Fruit fly (Drosophila melanogaster) whole organism, embryonic: ENCODE data around the gene Tom70.

ENCODE experiments used
- Adf1 ChIP-seq: fragments of 200-800 bp; sonication (Bioruptor generic); IDR thresholded peaks from 2 replicates; pipeline ENCODE4 v1.3.6; 2022; ENCODE audit warnings: missing biosample characterization, missing genetic modification characterization
- Awh ChIP-seq: fragments of 200-800 bp; sonication (Bioruptor generic); IDR thresholded peaks from 2 replicates; pipeline ENCODE4, ENCODE4 v1.3.6; 2022; ENCODE audit warnings: missing biosample characterization, missing genetic modification characterization
- Bgb ChIP-seq: fragments of 200-800 bp; sonication (Bioruptor generic); IDR thresholded peaks from 2 replicates; pipeline ENCODE4 v1.3.6; 2022; ENCODE audit warnings: missing biosample characterization, missing genetic modification characterization; ENCODE audit not compliant: partially characterized antibody
- CG11247 ChIP-seq: fragments of 200-800 bp; sonication (Bioruptor generic); IDR thresholded peaks from 2 replicates; pipeline ENCODE4 v1.3.6; 2022; ENCODE audit warnings: missing biosample characterization, missing genetic modification characterization
- CG13894 ChIP-seq: fragments of 200-800 bp; sonication (Bioruptor generic); optimal IDR thresholded peaks from 3 replicates; lab custom pipeline; 2018; ENCODE audit warnings: missing biosample characterization, mild to moderate bottlenecking, missing genetic modification characterization, moderate library complexity
- CG15073 ChIP-seq: fragments of 200-800 bp; sonication (Bioruptor generic); optimal IDR thresholded peaks from 2 replicates; lab custom pipeline; 2016; ENCODE audit warnings: missing biosample characterization, missing genetic modification characterization
- CG17328 ChIP-seq: fragments of 200-800 bp; sonication (Bioruptor generic); IDR thresholded peaks from 2 replicates; pipeline ENCODE4 v1.3.6; 2022; ENCODE audit warnings: missing biosample characterization, missing genetic modification characterization
- CG17361 ChIP-seq: fragments of 200-800 bp; sonication (Bioruptor generic); IDR thresholded peaks from 3 replicates; pipeline ENCODE4 v1.3.6; 2022; ENCODE audit warnings: missing biosample characterization, missing genetic modification characterization
- CG18764 ChIP-seq: fragments of 200-800 bp; sonication (Bioruptor generic); optimal IDR thresholded peaks from 3 replicates; lab custom pipeline; 2016; ENCODE audit warnings: missing biosample characterization, missing genetic modification characterization
- CG2116 ChIP-seq: fragments of 200-800 bp; sonication (Bioruptor generic); optimal IDR thresholded peaks from 3 replicates; lab custom pipeline; 2018; ENCODE audit warnings: missing biosample characterization, mild to moderate bottlenecking, missing genetic modification characterization
- CG3065 ChIP-seq: fragments of 200-800 bp; sonication (Bioruptor generic); optimal IDR thresholded peaks from 2 replicates; lab custom pipeline; 2016; ENCODE audit warnings: missing biosample characterization, missing genetic modification characterization
- CG4360 ChIP-seq: fragments of 200-800 bp; sonication (Bioruptor generic); IDR thresholded peaks from 2 replicates; pipeline ENCODE4 v1.3.6; 2022; ENCODE audit warnings: missing biosample characterization, missing genetic modification characterization
- CG4730 ChIP-seq: fragments of 200-800 bp; sonication (Bioruptor generic); IDR thresholded peaks from 2 replicates; pipeline ENCODE4 v1.3.6; 2022; ENCODE audit warnings: missing biosample characterization, missing genetic modification characterization
- CG6254 ChIP-seq: fragments of 200-800 bp; sonication (Bioruptor generic); optimal IDR thresholded peaks from 3 replicates; lab custom pipeline; 2017; ENCODE audit warnings: mild to moderate bottlenecking, missing biosample characterization, missing genetic modification reagents, missing genetic modification characterization
- CG6689 ChIP-seq: fragments of 200-800 bp; sonication (Bioruptor generic); IDR thresholded peaks from 2 replicates; pipeline ENCODE4 v1.3.6; 2022; ENCODE audit warnings: missing biosample characterization, missing genetic modification characterization
- CG6854 ChIP-seq: fragments of 200-800 bp; sonication (Bioruptor generic); optimal IDR thresholded peaks from 3 replicates; lab custom pipeline; 2017; ENCODE audit warnings: missing biosample characterization, mild to moderate bottlenecking, missing genetic modification characterization
- CG7271 ChIP-seq: fragments of 200-800 bp; sonication (Bioruptor generic); optimal IDR thresholded peaks from 2 replicates; lab custom pipeline; 2018; ENCODE audit warnings: missing biosample characterization, mild to moderate bottlenecking, missing genetic modification characterization, moderate library complexity
- CG8290 ChIP-seq, 3 experiments: fragments of 200-800 bp; sonication (Bioruptor generic); optimal IDR thresholded peaks; 2 replicates each; lab custom pipeline; 2016 to 2019; ENCODE audit warnings: missing biosample characterization in 3 of 3, missing genetic modification characterization in 3 of 3, mild to moderate bottlenecking in 2 of 3, moderate library complexity in 1 of 3
- CG8765 ChIP-seq: fragments of 200-800 bp; sonication (Bioruptor generic); IDR thresholded peaks from 2 replicates; pipeline ENCODE4 v1.3.6; 2022; ENCODE audit warnings: missing biosample characterization, missing genetic modification characterization
- CkIIα-i1 ChIP-seq: fragments of 200-800 bp; sonication (Bioruptor generic); IDR thresholded peaks from 2 replicates; pipeline ENCODE4 v1.3.6; 2022; ENCODE audit warnings: missing biosample characterization, missing genetic modification characterization
- Drgx ChIP-seq: fragments of 200-800 bp; sonication (Bioruptor generic); IDR thresholded peaks from 2 replicates; pipeline ENCODE4 v1.3.6; 2022; ENCODE audit warnings: missing biosample characterization, missing genetic modification characterization
- Fer1 ChIP-seq: fragments of 200-800 bp; sonication (Bioruptor generic); optimal IDR thresholded peaks from 2 replicates; lab custom pipeline; 2017; ENCODE audit warnings: missing biosample characterization, mild to moderate bottlenecking, missing genetic modification characterization
- Fer2 ChIP-seq: fragments of 200-800 bp; sonication (Bioruptor generic); optimal IDR thresholded peaks from 2 replicates; lab custom pipeline; 2018; ENCODE audit warnings: missing biosample characterization, mild to moderate bottlenecking, missing genetic modification characterization, moderate library complexity
- HLH3B ChIP-seq: fragments of 200-800 bp; sonication (Bioruptor generic); IDR thresholded peaks from 2 replicates; pipeline ENCODE4 v1.3.6; 2022; ENCODE audit warnings: missing biosample characterization, missing genetic modification characterization
- HmgD ChIP-seq: fragments of 200-800 bp; sonication (Bioruptor generic); optimal IDR thresholded peaks from 3 replicates; lab custom pipeline; 2016; ENCODE audit warnings: missing biosample characterization, missing genetic modification characterization
- Hr51 ChIP-seq, 2 experiments: fragments of 200-800 bp; sonication (Bioruptor generic); optimal IDR thresholded peaks; 2 replicates in 1 of 2; 3 replicates in 1 of 2; lab custom pipeline; 2016 to 2018; ENCODE audit warnings: missing biosample characterization in 2 of 2, missing genetic modification characterization in 2 of 2, mild to moderate bottlenecking in 1 of 2, moderate library complexity in 1 of 2
- MTF-1 ChIP-seq: fragments of 200-800 bp; sonication (Bioruptor generic); optimal IDR thresholded peaks from 2 replicates; lab custom pipeline; 2018; ENCODE audit warnings: missing biosample characterization, mild to moderate bottlenecking, missing genetic modification characterization, borderline replicate concordance
- Mrtf ChIP-seq: fragments of 200-800 bp; sonication (Bioruptor generic); IDR thresholded peaks from 3 replicates; pipeline ENCODE4 v1.3.6; 2022; ENCODE audit warnings: missing biosample characterization, missing genetic modification characterization
- NFAT ChIP-seq: fragments of 200-800 bp; sonication (Bioruptor generic); IDR thresholded peaks from 2 replicates; pipeline ENCODE4 v1.3.6; 2022; ENCODE audit warnings: missing biosample characterization, missing genetic modification characterization
- Spps ChIP-seq: fragments of 200-800 bp; sonication (Bioruptor generic); optimal IDR thresholded peaks from 2 replicates; lab custom pipeline; 2018; ENCODE audit warnings: missing biosample characterization, mild to moderate bottlenecking, missing genetic modification characterization
- Stat92E ChIP-seq, 3 experiments: fragments of >200 bp in 2 of 3; fragments of 200-800 bp in 1 of 3; sonication (Bioruptor generic) in 1 of 3; optimal IDR thresholded peaks; 2 replicates each; lab custom pipeline; 2017 to 2019; ENCODE audit warnings: missing biosample characterization in 3 of 3, missing genetic modification characterization in 3 of 3, mild to moderate bottlenecking in 1 of 3, moderate library complexity in 1 of 3
- Trl ChIP-seq, 3 experiments: fragments of >200 bp in 2 of 3; fragments of 200-800 bp in 1 of 3; sonication (Bioruptor generic) in 1 of 3; optimal IDR thresholded peaks; 2 replicates in 1 of 3; 3 replicates in 2 of 3; lab custom pipeline; 2016 to 2017; ENCODE audit warnings: missing biosample characterization in 1 of 3, missing genetic modification characterization in 1 of 3
- bab2 ChIP-seq: fragments of 200-800 bp; sonication (Bioruptor generic); optimal IDR thresholded peaks from 2 replicates; lab custom pipeline; 2016; ENCODE audit warnings: missing biosample characterization, missing genetic modification characterization
- bsh ChIP-seq, 2 experiments: fragments of 200-800 bp; sonication (Bioruptor generic); optimal IDR thresholded peaks; 2 replicates each; lab custom pipeline; 2017 to 2018; ENCODE audit warnings: mild to moderate bottlenecking in 2 of 2, missing biosample characterization in 2 of 2, missing genetic modification characterization in 2 of 2, moderate library complexity in 1 of 2
- cad ChIP-seq: fragments of >200 bp; optimal IDR thresholded peaks from 2 replicates; lab custom pipeline; 2017; ENCODE audit warnings: missing biosample characterization, missing genetic modification characterization
- cato ChIP-seq: fragments of 200-800 bp; sonication (Bioruptor generic); optimal IDR thresholded peaks from 2 replicates; lab custom pipeline; 2016; ENCODE audit warnings: missing biosample characterization, missing genetic modification characterization, borderline replicate concordance
- crp ChIP-seq, 2 experiments: fragments of 200-800 bp; sonication (Bioruptor generic); optimal IDR thresholded peaks; 2 replicates in 1 of 2; 3 replicates in 1 of 2; lab custom pipeline; 2017; ENCODE audit warnings: missing biosample characterization in 2 of 2, missing genetic modification characterization in 2 of 2, mild to moderate bottlenecking in 1 of 2, moderate library complexity in 1 of 2
- dm ChIP-seq: fragments of 200-800 bp; sonication (Bioruptor generic); optimal IDR thresholded peaks from 3 replicates; lab custom pipeline; 2016; ENCODE audit warnings: missing biosample characterization, missing genetic modification characterization
- dmrt99B ChIP-seq: fragments of 200-800 bp; sonication (Bioruptor generic); optimal IDR thresholded peaks from 2 replicates; lab custom pipeline; 2018; ENCODE audit warnings: missing biosample characterization, mild to moderate bottlenecking, missing genetic modification characterization, moderate library complexity
- en ChIP-seq: fragments of 200-800 bp; sonication (Bioruptor generic); optimal IDR thresholded peaks from 2 replicates; lab custom pipeline; 2016; ENCODE audit warnings: missing biosample characterization, missing genetic modification characterization
- her ChIP-seq: fragments of 200-800 bp; sonication (Bioruptor generic); optimal IDR thresholded peaks from 2 replicates; lab custom pipeline; 2016; ENCODE audit warnings: missing biosample characterization, missing genetic modification characterization
- jing ChIP-seq: fragments of 200-800 bp; sonication (Bioruptor generic); optimal IDR thresholded peaks from 2 replicates; lab custom pipeline; 2018; ENCODE audit warnings: missing biosample characterization, mild to moderate bottlenecking, missing genetic modification characterization
- kah ChIP-seq: fragments of 200-800 bp; sonication (Bioruptor generic); optimal IDR thresholded peaks from 2 replicates; lab custom pipeline; 2018; ENCODE audit warnings: missing biosample characterization, mild to moderate bottlenecking, missing genetic modification characterization
- mam ChIP-seq: fragments of 200-800 bp; sonication (Bioruptor generic); optimal IDR thresholded peaks from 3 replicates; lab custom pipeline; 2016; ENCODE audit warnings: missing biosample characterization, missing genetic modification characterization
- nerfin-1 ChIP-seq: fragments of 200-800 bp; sonication (Bioruptor generic); optimal IDR thresholded peaks from 3 replicates; lab custom pipeline; 2019; ENCODE audit warnings: missing biosample characterization, mild to moderate bottlenecking, missing genetic modification characterization, moderate library complexity
- org-1 ChIP-seq: fragments of 200-800 bp; sonication (Bioruptor generic); optimal IDR thresholded peaks from 2 replicates; lab custom pipeline; 2017; ENCODE audit warnings: missing biosample characterization, missing genetic modification characterization
- pho ChIP-seq: fragments of 200-800 bp; sonication (Bioruptor generic); optimal IDR thresholded peaks from 2 replicates; lab custom pipeline; 2016; ENCODE audit warnings: missing biosample characterization, missing genetic modification characterization
- salm ChIP-seq: fragments of 200-800 bp; sonication (Bioruptor generic); optimal IDR thresholded peaks from 2 replicates; lab custom pipeline; 2018; ENCODE audit warnings: missing biosample characterization, mild to moderate bottlenecking, missing genetic modification characterization
- sima ChIP-seq: fragments of 200-800 bp; sonication (Bioruptor generic); optimal IDR thresholded peaks from 2 replicates; lab custom pipeline; 2016; ENCODE audit warnings: missing biosample characterization, missing genetic modification characterization
- ttk ChIP-seq: fragments of 200-800 bp; sonication (Bioruptor generic); IDR thresholded peaks from 2 replicates; pipeline ENCODE4 v2.1.2; 2022; ENCODE audit warnings: missing biosample characterization, missing genetic modification characterization
- zen2 ChIP-seq: fragments of 200-800 bp; sonication (Bioruptor generic); IDR thresholded peaks from 3 replicates; pipeline ENCODE4 v1.3.6; 2022; ENCODE audit warnings: missing biosample characterization, missing genetic modification characterization; ENCODE audit not compliant: partially characterized antibody

Tom70 gene

DNA sequence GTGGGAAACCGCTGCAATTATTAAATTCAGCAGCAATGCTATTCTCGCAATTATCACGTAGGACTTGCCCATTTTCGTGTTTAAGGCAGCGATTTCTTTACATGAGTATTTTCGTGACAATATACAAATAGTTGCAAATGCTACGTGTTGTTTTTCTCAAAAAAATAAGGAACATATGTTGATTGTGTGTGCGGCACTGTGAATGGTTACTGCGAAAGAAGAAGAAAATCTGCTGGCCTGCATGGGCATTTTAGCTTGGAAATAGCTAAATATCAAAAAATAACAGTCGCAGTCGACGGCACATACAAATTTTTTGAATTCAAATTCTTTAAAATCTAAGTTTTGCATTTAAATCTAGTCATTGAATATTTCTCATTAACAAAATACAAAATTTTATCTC is 2.2 kb upstream of the Tom70 start, which contains the start of gene CG6766 (continued):
- TF ChIP-seq CG6854 (GFP tag; lab: Kevin White, UChicago) (no peak), cad (GFP tag; lab: Kevin White, UChicago) (no peak), kah (no peak), Hr51 (GFP tag; optimal IDR thresholded peaks at IDR 0.05; lab: Kevin White, UChicago) (no peak), en (GFP tag; lab: Kevin White, UChicago) (no peak), crp (GFP tag; optimal IDR thresholded peaks at IDR 0.05; lab: Kevin White, UChicago) (peak; percentile 6 to 88), CG6254 (GFP tag; lab: Kevin White, UChicago) (no peak), bsh (GFP tag; optimal IDR thresholded peaks at IDR 0.05; lab: Kevin White, UChicago) (no peak), CG4730 (no peak), Fer2 (tag; lab: Kevin White, UChicago) (no peak), pho (GFP tag; lab: Kevin White, UChicago) (no peak), CG7271 (tag; lab: Kevin White, UChicago) (no peak), jing (GFP tag; lab: Kevin White, UChicago) (no peak), bab2 (no peak), Awh (GFP tag; lab: Robert Waterston, UW) (no peak), CG15073 (GFP tag; lab: Kevin White, UChicago) (peak; percentile 41), Fer1 (GFP tag; lab: Kevin White, UChicago) (no peak), CG11247 (GFP tag; lab: Robert Waterston, UW) (no peak), cato (GFP tag; lab: Kevin White, UChicago) (no peak), HLH3B (GFP tag; lab: Robert Waterston, UW) (no peak), ttk (GFP tag; lab: Robert Waterston, UW) (no peak), Stat92E (GFP tag; optimal IDR thresholded peaks at IDR 0.05; lab: Kevin White, UChicago) (no peak), zen2 (GFP tag; lab: Robert Waterston, UW) (no peak), Bgb (no peak), Trl (optimal IDR thresholded peaks at IDR 0.05; lab: Kevin White, UChicago) (no peak), Trl (GFP tag; optimal IDR thresholded peaks at IDR 0.05; lab: Kevin White, UChicago) (no peak), HmgD (GFP tag; lab: Kevin White, UChicago) (peak; percentile 28), mam (GFP tag; lab: Kevin White, UChicago) (no peak), CG2116 (GFP tag; lab: Kevin White, UChicago) (peak; percentile 32), Spps (tag; lab: Kevin White, UChicago) (no peak), dmrt99B (tag; lab: Kevin White, UChicago) (no peak), Adf1 (GFP tag; lab: Robert Waterston, UW) (no peak), CkIIα-i1 (no peak), CG8765 (GFP tag; lab: Robert Waterston, UW) (no peak), CG3065 (GFP tag; lab: Kevin White, UChicago) (no peak), CG6689 (GFP tag; lab: Robert Waterston, UW) (no peak), CG4360 (no peak), salm (tag; lab: Kevin White, UChicago) (no peak), CG13894 (tag; lab: Kevin White, UChicago) (no peak), Mrtf (GFP tag; lab: Robert Waterston, UW) (no peak), sima (GFP tag; lab: Kevin White, UChicago) (no peak), Drgx (GFP tag; lab: Robert Waterston, UW) (no peak), org-1 (GFP tag; lab: Kevin White, UChicago) (no peak), CG18764 (no peak), MTF-1 (GFP tag; lab: Kevin White, UChicago) (no peak), her (GFP tag; lab: Kevin White, UChicago) (no peak), nerfin-1 (peak; percentile 91), dm (peak; percentile 52), NFAT (no peak), CG17361 (no peak), CG17328 (GFP tag; lab: Robert Waterston, UW) (no peak), CG8290 (GFP tag; optimal IDR thresholded peaks at IDR 0.05; lab: Kevin White, UChicago) (no peak), CG8290 (tag; optimal IDR thresholded peaks at IDR 0.05; lab: Kevin White, UChicago) (no peak)
